Worm (Caenorhabditis elegans): Measurements from ENCODE around the gene W02F12.2.

W02F12.2 gene

DNA sequence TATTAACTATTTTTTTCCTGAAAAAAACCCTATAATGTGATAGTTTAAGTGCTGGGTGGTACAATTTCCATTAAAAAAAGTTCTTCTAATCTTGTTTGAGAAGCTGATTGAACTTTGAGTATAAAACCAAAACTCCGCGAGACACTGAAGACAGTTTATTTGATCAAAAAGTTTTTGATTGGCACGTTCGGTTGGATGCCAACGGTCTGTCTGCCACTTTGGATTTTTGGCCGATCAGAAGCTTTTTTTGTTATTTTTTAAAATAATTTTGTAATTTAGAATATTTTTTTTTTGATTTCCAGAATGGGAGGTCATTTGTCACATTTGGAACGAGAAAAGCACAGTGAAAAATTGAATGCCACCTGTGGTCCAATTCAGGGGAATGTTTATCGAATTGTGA lies 27.9 kb downstream of the W02F12.2 start, which contains the start of gene cest-28:
Gene cest-28 (plus strand): TSS at position 301 of the 400 bp plus-strand sequence.
- TF ChIP-seq klf-2 (GFP tag; conservative IDR thresholded peaks at IDR 0.05) = no peak
- TF ChIP-seq cog-1 (tag; optimal IDR thresholded peaks at IDR 0.05) = no peak
- no peak for TF ChIP-seq T22C8.4 (GFP tag; IDR thresholded peaks at IDR 0.05)
- TF ChIP-seq ztf-29 (GFP tag; IDR thresholded peaks at IDR 0.05) = no peak
- TF ChIP-seq ztf-23 (GFP tag; IDR thresholded peaks at IDR 0.05) = no peak
- TF ChIP-seq tab-1 (GFP tag; IDR thresholded peaks at IDR 0.05) = no peak
- no peak for TF ChIP-seq ref-1 (GFP tag; conservative IDR thresholded peaks at IDR 0.05)
- TF ChIP-seq med-1 (GFP tag; optimal IDR thresholded peaks at IDR 0.05; ENCODE audit: insufficient read depth) = no peak
- TF ChIP-seq flt-1 (GFP tag; IDR thresholded peaks at IDR 0.05) = no peak

DNA sequence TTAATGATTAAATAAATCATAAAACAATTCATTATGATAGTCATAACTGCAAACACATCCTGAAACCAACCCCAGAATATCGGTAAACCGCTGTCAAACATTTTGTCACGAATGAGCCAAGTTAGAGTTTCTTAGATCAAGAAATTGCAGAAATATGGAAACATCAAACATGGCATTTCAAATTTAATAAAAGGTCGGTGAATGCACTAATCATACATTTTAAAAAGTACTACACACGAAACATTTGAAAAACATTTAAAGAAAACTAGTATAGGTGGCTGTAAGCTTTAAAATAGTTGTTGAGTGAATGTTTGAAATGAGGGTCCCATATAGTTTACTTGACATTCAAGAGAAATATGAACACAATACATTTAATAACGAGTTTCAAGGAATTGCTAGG lies 28.7 kb downstream of the W02F12.2 start, which contains the start of gene str-180:
Gene str-180 (minus strand): TSS at position 101 of the 400 bp plus-strand sequence.
- TF ChIP-seq ref-1 (GFP tag; conservative IDR thresholded peaks at IDR 0.05) (no peak), med-1 (GFP tag; optimal IDR thresholded peaks at IDR 0.05; ENCODE audit: insufficient read depth) (no peak), ztf-23 (GFP tag; IDR thresholded peaks at IDR 0.05) (no peak), ztf-29 (GFP tag; IDR thresholded peaks at IDR 0.05) (no peak)

DNA sequence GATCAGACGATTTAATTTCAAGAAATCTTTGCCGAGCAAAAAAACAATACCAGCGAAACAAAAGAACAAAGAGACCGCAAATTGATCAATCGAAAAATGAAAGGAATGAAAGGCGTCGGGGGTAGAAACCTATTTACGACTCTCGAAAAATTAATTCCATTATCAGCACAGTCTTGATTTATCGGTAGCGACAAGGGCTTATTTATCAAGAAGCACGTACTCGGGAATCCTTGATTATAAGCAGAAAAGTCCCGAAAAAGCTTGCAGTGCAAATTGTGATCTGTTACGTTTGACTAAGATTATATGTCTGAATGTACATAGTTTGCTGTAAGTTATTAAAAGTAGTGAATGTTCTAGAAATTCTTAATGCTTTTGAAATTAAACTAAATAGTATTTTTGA lies 30.9 kb downstream of the W02F12.2 start:
- no peak for TF ChIP-seq med-1 (GFP tag; optimal IDR thresholded peaks at IDR 0.05; ENCODE audit: insufficient read depth)
- TF ChIP-seq tab-1 (GFP tag; IDR thresholded peaks at IDR 0.05) = no peak
- TF ChIP-seq klf-2 (GFP tag; conservative IDR thresholded peaks at IDR 0.05) = no peak
- TF ChIP-seq T22C8.4 (GFP tag; IDR thresholded peaks at IDR 0.05) = no peak
- TF ChIP-seq cog-1 (tag; optimal IDR thresholded peaks at IDR 0.05) = no peak
- no peak for TF ChIP-seq ztf-29 (GFP tag; IDR thresholded peaks at IDR 0.05)
- no peak for TF ChIP-seq ref-1 (GFP tag; conservative IDR thresholded peaks at IDR 0.05)

DNA sequence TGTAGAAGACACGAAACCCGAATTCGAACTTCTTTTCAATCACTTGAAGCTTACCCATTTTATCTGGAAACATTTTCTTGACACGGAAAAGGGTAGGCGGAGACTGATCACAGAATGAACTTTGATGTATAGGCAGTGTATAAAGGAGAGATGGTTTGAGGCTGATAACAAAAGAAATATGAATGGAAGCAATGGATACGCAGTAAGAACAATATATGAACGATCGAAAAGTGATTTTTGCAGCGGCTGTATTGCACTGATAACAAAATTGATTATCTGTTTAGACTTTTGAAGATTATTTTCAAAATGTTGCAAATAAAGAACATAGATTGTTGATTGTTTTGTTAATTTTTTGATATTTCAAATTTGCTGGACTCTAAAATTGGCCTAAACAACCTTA lies 31.7 kb downstream of the W02F12.2 start, which contains the start of gene pmp-5:
Gene pmp-5 (minus strand): TSS at position 63 of the 400 bp plus-strand sequence.
- TF ChIP-seq ztf-23 (GFP tag; IDR thresholded peaks at IDR 0.05) (no peak), tab-1 (GFP tag; IDR thresholded peaks at IDR 0.05) (no peak), klf-2 (GFP tag; conservative IDR thresholded peaks at IDR 0.05) (no peak), flt-1 (GFP tag; IDR thresholded peaks at IDR 0.05) (no peak), cog-1 (tag; optimal IDR thresholded peaks at IDR 0.05) (no peak), ztf-29 (GFP tag; IDR thresholded peaks at IDR 0.05) (no peak), ref-1 (GFP tag; conservative IDR thresholded peaks at IDR 0.05) (no peak), T22C8.4 (GFP tag; IDR thresholded peaks at IDR 0.05) (no peak), med-1 (GFP tag; optimal IDR thresholded peaks at IDR 0.05; ENCODE audit: insufficient read depth) (no peak)

DNA sequence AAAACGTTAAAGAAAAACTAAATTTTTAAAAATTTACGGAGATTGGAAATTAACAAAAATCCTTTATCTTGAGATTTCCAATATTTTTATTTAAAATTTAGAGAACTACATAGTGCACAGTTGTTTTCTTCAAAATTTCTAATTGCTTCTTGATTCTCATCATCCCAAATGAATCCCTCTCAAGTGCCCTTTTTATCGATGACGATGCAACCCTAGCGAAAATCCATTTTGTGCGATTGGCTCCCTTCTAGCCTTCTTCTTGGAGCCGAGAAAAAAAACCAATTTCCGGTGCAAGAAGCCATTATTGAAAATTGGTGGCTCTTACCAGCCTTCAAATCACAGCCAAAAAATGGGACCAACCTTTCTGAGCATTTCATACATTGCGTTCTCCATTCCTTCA lies 34.9 kb downstream of the W02F12.2 start:
- TF ChIP-seq ztf-29 (GFP tag; IDR thresholded peaks at IDR 0.05) = no peak
- TF ChIP-seq flt-1 (GFP tag; IDR thresholded peaks at IDR 0.05) = no peak
- TF ChIP-seq ztf-23 (GFP tag; IDR thresholded peaks at IDR 0.05) = no peak
- no peak for TF ChIP-seq cog-1 (tag; optimal IDR thresholded peaks at IDR 0.05)
- TF ChIP-seq tab-1 (GFP tag; IDR thresholded peaks at IDR 0.05) = no peak
- no peak for TF ChIP-seq med-1 (GFP tag; optimal IDR thresholded peaks at IDR 0.05; ENCODE audit: insufficient read depth)
- TF ChIP-seq ref-1 (GFP tag; conservative IDR thresholded peaks at IDR 0.05) = no peak
- TF ChIP-seq klf-2 (GFP tag; conservative IDR thresholded peaks at IDR 0.05) = no peak
- no peak for TF ChIP-seq T22C8.4 (GFP tag; IDR thresholded peaks at IDR 0.05)

DNA sequence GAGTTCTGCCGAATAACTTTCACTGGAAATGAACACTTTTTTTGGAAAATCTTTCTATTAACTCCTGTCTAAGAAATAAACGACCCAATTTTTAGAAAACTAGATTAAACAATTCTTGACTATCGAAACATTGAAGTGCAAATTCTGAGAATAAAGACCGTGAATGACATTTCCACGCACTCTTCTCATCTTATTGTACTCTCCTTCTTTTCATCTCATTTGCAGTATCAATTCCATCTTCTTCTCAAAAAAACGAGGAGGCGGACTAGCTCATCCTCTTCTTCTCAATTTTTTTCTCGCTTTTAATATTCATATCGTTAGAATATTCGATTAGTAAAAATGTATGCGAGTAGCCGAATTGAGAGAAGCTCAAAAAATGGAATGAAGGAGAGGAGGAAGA lies 35.8 kb downstream of the W02F12.2 start:
- no peak for TF ChIP-seq flt-1 (GFP tag; IDR thresholded peaks at IDR 0.05)
- no peak for TF ChIP-seq klf-2 (GFP tag; conservative IDR thresholded peaks at IDR 0.05)
- TF ChIP-seq T22C8.4 (GFP tag; IDR thresholded peaks at IDR 0.05) = no peak
- no peak for TF ChIP-seq ref-1 (GFP tag; conservative IDR thresholded peaks at IDR 0.05)
- no peak for TF ChIP-seq med-1 (GFP tag; optimal IDR thresholded peaks at IDR 0.05; ENCODE audit: insufficient read depth)
- no peak for TF ChIP-seq ztf-23 (GFP tag; IDR thresholded peaks at IDR 0.05)
- no peak for TF ChIP-seq tab-1 (GFP tag; IDR thresholded peaks at IDR 0.05)
- TF ChIP-seq cog-1 (tag; optimal IDR thresholded peaks at IDR 0.05) = no peak
- no peak for TF ChIP-seq ztf-29 (GFP tag; IDR thresholded peaks at IDR 0.05)

DNA sequence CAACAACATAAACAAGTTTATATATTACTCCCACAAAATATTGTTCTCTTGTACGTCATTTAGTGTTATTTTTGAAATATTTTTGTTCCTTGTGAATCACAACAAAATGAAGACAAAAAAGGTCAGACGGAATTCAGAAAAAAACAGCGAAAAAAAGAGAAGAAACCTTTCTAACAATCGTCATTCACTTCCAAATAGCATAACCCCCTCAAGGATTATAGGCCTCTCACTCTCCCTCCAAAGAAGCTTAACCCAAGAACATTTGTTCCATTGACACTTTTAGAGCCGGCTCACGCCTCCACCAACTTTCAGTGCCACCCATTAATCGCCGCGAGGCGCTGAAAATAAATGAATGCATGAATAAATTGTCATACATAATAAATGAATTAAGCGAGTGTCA lies 37.9 kb downstream of the W02F12.2 start:
- no peak for TF ChIP-seq tab-1 (GFP tag; IDR thresholded peaks at IDR 0.05)
- no peak for TF ChIP-seq flt-1 (GFP tag; IDR thresholded peaks at IDR 0.05)
- TF ChIP-seq cog-1 (tag; optimal IDR thresholded peaks at IDR 0.05) = no peak
- no peak for TF ChIP-seq ztf-23 (GFP tag; IDR thresholded peaks at IDR 0.05)
- TF ChIP-seq ref-1 (GFP tag; conservative IDR thresholded peaks at IDR 0.05) = no peak
- no peak for TF ChIP-seq T22C8.4 (GFP tag; IDR thresholded peaks at IDR 0.05)
- no peak for TF ChIP-seq med-1 (GFP tag; optimal IDR thresholded peaks at IDR 0.05; ENCODE audit: insufficient read depth)
- no peak for TF ChIP-seq ztf-29 (GFP tag; IDR thresholded peaks at IDR 0.05)
- no peak for TF ChIP-seq klf-2 (GFP tag; conservative IDR thresholded peaks at IDR 0.05)

DNA sequence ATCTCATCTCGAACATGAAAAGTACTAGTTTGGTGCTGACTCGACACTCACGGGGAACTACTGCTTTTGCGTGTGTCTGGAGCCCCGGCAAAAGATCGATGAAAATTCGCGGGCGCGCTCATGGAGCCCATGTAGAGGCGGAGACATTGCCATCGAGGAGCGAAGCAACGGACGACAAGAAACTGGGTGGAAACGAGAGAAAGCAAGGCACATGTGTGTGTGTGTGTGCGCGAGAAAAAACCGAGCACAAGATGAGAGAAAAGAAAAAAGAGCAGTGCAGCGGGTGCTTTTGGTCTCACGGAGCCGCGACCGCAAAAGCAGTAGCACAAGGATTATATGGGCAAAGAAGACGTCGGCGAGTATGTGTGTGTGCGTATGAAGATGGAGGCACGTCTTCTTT lies 38.7 kb downstream of the W02F12.2 start:
- TF ChIP-seq med-1 (GFP tag; optimal IDR thresholded peaks at IDR 0.05; ENCODE audit: insufficient read depth) (no peak), cog-1 (tag; optimal IDR thresholded peaks at IDR 0.05) (no peak), tab-1 (GFP tag; IDR thresholded peaks at IDR 0.05) (no peak), ztf-29 (GFP tag; IDR thresholded peaks at IDR 0.05) (no peak), T22C8.4 (GFP tag; IDR thresholded peaks at IDR 0.05) (no peak), flt-1 (GFP tag; IDR thresholded peaks at IDR 0.05) (no peak), klf-2 (GFP tag; conservative IDR thresholded peaks at IDR 0.05) (no peak), ref-1 (GFP tag; conservative IDR thresholded peaks at IDR 0.05) (no peak), ztf-23 (GFP tag; IDR thresholded peaks at IDR 0.05) (no peak)

DNA sequence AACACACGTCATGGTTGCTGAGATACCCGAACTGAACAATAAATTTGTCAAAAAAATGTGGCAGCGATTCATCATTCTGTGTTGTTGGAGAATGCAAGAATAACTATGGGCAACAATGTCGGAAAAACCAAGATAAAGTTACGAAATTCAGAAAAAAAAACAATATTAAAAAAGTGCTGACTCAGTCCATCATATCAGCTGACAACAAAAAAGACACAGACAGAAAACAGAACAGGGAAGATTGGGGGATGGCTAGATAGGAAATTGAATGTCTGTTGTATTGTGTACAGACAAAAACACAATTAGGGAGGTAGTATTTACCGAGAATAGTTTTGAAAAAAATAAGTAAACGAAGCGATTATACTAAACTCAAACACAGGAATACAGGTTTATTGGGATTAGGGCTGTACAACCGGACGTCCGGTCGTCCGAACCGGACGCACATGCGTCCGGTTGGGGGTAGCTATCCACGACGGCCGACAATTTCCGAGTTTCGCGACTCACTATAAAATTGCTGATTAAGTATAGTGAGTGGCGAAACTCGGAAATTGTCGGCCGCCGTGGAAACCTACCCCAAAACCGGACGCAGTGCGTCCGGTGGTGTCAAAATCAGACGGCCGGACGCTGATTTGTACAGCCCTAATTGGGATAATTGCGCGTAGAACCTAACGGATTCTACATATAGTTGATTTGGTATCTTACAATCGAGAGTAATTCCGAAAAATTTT lies 39.8 kb downstream of the W02F12.2 start:
- TF ChIP-seq cog-1 (tag; optimal IDR thresholded peaks at IDR 0.05) = no peak
- no peak for TF ChIP-seq med-1 (GFP tag; optimal IDR thresholded peaks at IDR 0.05; ENCODE audit: insufficient read depth)
- no peak for TF ChIP-seq flt-1 (GFP tag; IDR thresholded peaks at IDR 0.05)
- no peak for TF ChIP-seq ztf-29 (GFP tag; IDR thresholded peaks at IDR 0.05)
- no peak for TF ChIP-seq tab-1 (GFP tag; IDR thresholded peaks at IDR 0.05)
- TF ChIP-seq ref-1 (GFP tag; conservative IDR thresholded peaks at IDR 0.05) = no peak

All from whole organism, midembryonic.